Worm (Caenorhabditis elegans) whole organism, young adult: Measurements from ENCODE around the gene rmd-6.

Source experiments
- B0336.3 ChIP-seq: fragments of 200-800 bp; sonication (Bioruptor generic); IDR thresholded peaks from 2 replicates; pipeline ENCODE4 v1.3.6; 2022; ENCODE audit warnings: missing genetic modification characterization, missing compliant biosample characterization
- C06A6.2 ChIP-seq: fragments of 200-800 bp; sonication (Bioruptor generic); conservative IDR thresholded peaks from 2 replicates; pipeline ENCODE4 v1.3.6; 2022; ENCODE audit warnings: missing genetic modification characterization, missing compliant biosample characterization
- F39B2.1 ChIP-seq: fragments of 200-800 bp; sonication (Bioruptor generic); IDR thresholded peaks from 2 replicates; pipeline ENCODE4 v1.3.6; 2022; ENCODE audit warnings: missing genetic modification reagents, missing genetic modification characterization, missing compliant biosample characterization
- F52B5.7 ChIP-seq: sonication (generic microtip); optimal IDR thresholded peaks from 2 replicates; lab custom pipeline; 2016; ENCODE audit warnings: mild to moderate bottlenecking, missing genetic modification characterization, missing compliant biosample characterization
- Y53G8AR.9 ChIP-seq: fragments of 200-800 bp; sonication (Bioruptor generic); conservative IDR thresholded peaks from 2 replicates; pipeline ENCODE4 v1.3.6; 2022; ENCODE audit warnings: missing genetic modification reagents, missing genetic modification characterization, missing compliant biosample characterization
- Y56A3A.18 ChIP-seq: fragments of 200-800 bp; sonication (Bioruptor generic); IDR thresholded peaks from 2 replicates; pipeline ENCODE4 v1.3.6; 2022; ENCODE audit warnings: missing genetic modification reagents, missing genetic modification characterization, missing compliant biosample characterization
- Y67H2A.10 ChIP-seq: fragments of 200-800 bp; sonication (Bioruptor generic); conservative IDR thresholded peaks from 2 replicates; pipeline ENCODE4 v1.3.6; 2022; ENCODE audit warnings: missing genetic modification reagents, missing genetic modification characterization, missing compliant biosample characterization
- Y79H2A.3 ChIP-seq: fragments of 200-800 bp; sonication (Bioruptor generic); conservative IDR thresholded peaks from 2 replicates; pipeline ENCODE4 v1.3.6; 2022; ENCODE audit warnings: missing genetic modification reagents, missing genetic modification characterization, missing compliant biosample characterization
- ZK185.1 ChIP-seq: sonication (generic microtip); optimal IDR thresholded peaks from 2 replicates; lab custom pipeline; 2016; ENCODE audit warnings: mild to moderate bottlenecking, missing genetic modification characterization, missing compliant biosample characterization; ENCODE audit not compliant: poor library complexity, severe bottlenecking
- aptf-3 ChIP-seq: fragments of 200-800 bp; sonication (Bioruptor generic); IDR thresholded peaks from 2 replicates; pipeline ENCODE4 v1.3.6; 2022; ENCODE audit warnings: missing genetic modification characterization, missing compliant biosample characterization
- cebp-1 ChIP-seq, 2 experiments: fragments of 200-800 bp in 1 of 2; sonication (Bioruptor generic) in 1 of 2; sonication (generic microtip) in 1 of 2; IDR thresholded peaks in 1 of 2; optimal IDR thresholded peaks in 1 of 2; 2 replicates each; pipeline versions ENCODE4 v1.3.6 to Lab custom; 2017 to 2022; ENCODE audit warnings: missing compliant biosample characterization in 2 of 2, missing genetic modification characterization in 2 of 2, mild to moderate bottlenecking in 1 of 2, missing genetic modification reagents in 1 of 2, moderate library complexity in 1 of 2
- ceh-40 ChIP-seq: fragments of 200-800 bp; sonication (Bioruptor generic); IDR thresholded peaks from 2 replicates; pipeline ENCODE4 v1.3.6; 2022; ENCODE audit warnings: missing genetic modification characterization, missing compliant biosample characterization
- ceh-91 ChIP-seq: fragments of 200-800 bp; sonication (Bioruptor generic); IDR thresholded peaks from 2 replicates; pipeline ENCODE4 v1.3.6; 2022; ENCODE audit warnings: missing genetic modification reagents, missing genetic modification characterization, missing compliant biosample characterization
- die-1 ChIP-seq: sonication (generic microtip); optimal IDR thresholded peaks from 2 replicates; lab custom pipeline; 2016; ENCODE audit warnings: missing genotype, mild to moderate bottlenecking, missing genetic modification characterization, missing compliant biosample characterization
- ekl-4 ChIP-seq: fragments of 200-800 bp; sonication (Bioruptor generic); IDR thresholded peaks from 2 replicates; pipeline ENCODE4 v1.3.6; 2022; ENCODE audit warnings: missing genetic modification reagents, missing genetic modification characterization, missing compliant biosample characterization
- hlh-26 ChIP-seq: fragments of 200-800 bp; sonication (Bioruptor generic); conservative IDR thresholded peaks from 2 replicates; pipeline ENCODE4 v1.3.6; 2022; ENCODE audit warnings: missing genetic modification reagents, missing genetic modification characterization, missing compliant biosample characterization
- hmg-1.2 ChIP-seq: fragments of 200-800 bp; sonication (Bioruptor generic); IDR thresholded peaks from 2 replicates; pipeline ENCODE4 v1.3.6; 2022; ENCODE audit warnings: missing genetic modification reagents, missing genetic modification characterization, missing compliant biosample characterization
- hrde-1 ChIP-seq: sonication (generic microtip); optimal IDR thresholded peaks from 2 replicates; lab custom pipeline; 2016; ENCODE audit warnings: missing genetic modification characterization, mild to moderate bottlenecking, missing compliant biosample characterization, moderate library complexity, missing genotype, missing genetic modification reagents, borderline replicate concordance
- lag-1 ChIP-seq: fragments of 200-800 bp; sonication (Bioruptor generic); IDR thresholded peaks from 2 replicates; pipeline ENCODE4 v1.3.6; 2022; ENCODE audit warnings: missing genetic modification reagents, missing genetic modification characterization, missing compliant biosample characterization
- let-526 ChIP-seq: fragments of 200-800 bp; sonication (Bioruptor generic); IDR thresholded peaks from 2 replicates; pipeline ENCODE4 v1.3.6; 2022; ENCODE audit warnings: missing genetic modification reagents, missing genetic modification characterization, missing compliant biosample characterization
- madf-3 ChIP-seq: fragments of 200-800 bp; sonication (Bioruptor generic); IDR thresholded peaks from 2 replicates; pipeline ENCODE4 v1.3.6; 2022; ENCODE audit warnings: missing genetic modification reagents, missing genetic modification characterization, missing compliant biosample characterization
- mcd-1 ChIP-seq: fragments of 200-800 bp; sonication (Bioruptor generic); IDR thresholded peaks from 2 replicates; pipeline ENCODE4 v1.3.6; 2022; ENCODE audit warnings: missing genetic modification reagents, missing genetic modification characterization, missing compliant biosample characterization
- nfya-1 ChIP-seq: sonication (generic microtip); optimal IDR thresholded peaks from 2 replicates; lab custom pipeline; 2017; ENCODE audit warnings: antibody characterized with exemption, missing compliant biosample characterization, missing genetic modification characterization, borderline replicate concordance; ENCODE audit not compliant: insufficient read depth
- nfya-2 ChIP-seq: fragments of 200-800 bp; sonication (Bioruptor generic); IDR thresholded peaks from 2 replicates; pipeline ENCODE4 v1.3.6; 2022; ENCODE audit warnings: missing genetic modification reagents, missing genetic modification characterization, missing compliant biosample characterization
- nhr-27 ChIP-seq: fragments of 200-800 bp; sonication (Bioruptor generic); optimal IDR thresholded peaks from 2 replicates; lab custom pipeline; 2018; ENCODE audit warnings: mild to moderate bottlenecking, missing genetic modification characterization, moderate library complexity, missing compliant biosample characterization
- nhr-90 ChIP-seq: sonication (generic microtip); optimal IDR thresholded peaks from 2 replicates; lab custom pipeline; 2016; ENCODE audit warnings: missing genotype, mild to moderate bottlenecking, missing genetic modification characterization, missing compliant biosample characterization
- pha-4 ChIP-seq: fragments of 150-350 bp; sonication (generic microtip); optimal IDR thresholded peaks from 2 replicates; lab custom pipeline; 2014; ENCODE audit warnings: missing biosample characterization, missing genetic modification reagents, missing genetic modification characterization
- repo-1 ChIP-seq: sonication (generic microtip); optimal IDR thresholded peaks from 2 replicates; lab custom pipeline; 2017; ENCODE audit warnings: mild to moderate bottlenecking, missing genetic modification characterization, missing compliant biosample characterization
- sdz-38 ChIP-seq: sonication (generic microtip); optimal IDR thresholded peaks from 2 replicates; lab custom pipeline; 2016; ENCODE audit warnings: missing genotype, missing genetic modification characterization, missing compliant biosample characterization
- snpc-1.1 ChIP-seq: sonication (generic microtip); optimal IDR thresholded peaks from 2 replicates; lab custom pipeline; 2017; ENCODE audit warnings: missing genetic modification characterization, mild to moderate bottlenecking, missing compliant biosample characterization, antibody characterized with exemption, moderate library complexity, missing genotype, missing genetic modification reagents; ENCODE audit not compliant: insufficient read depth
- snpc-1.3 ChIP-seq: sonication (generic microtip); optimal IDR thresholded peaks from 2 replicates; lab custom pipeline; 2017; ENCODE audit warnings: missing genetic modification characterization, mild to moderate bottlenecking, missing compliant biosample characterization, antibody characterized with exemption, moderate library complexity, missing genotype, missing genetic modification reagents; ENCODE audit not compliant: insufficient read depth
- snpc-3.4 ChIP-seq: sonication (generic microtip); optimal IDR thresholded peaks from 2 replicates; lab custom pipeline; 2017; ENCODE audit warnings: missing genetic modification characterization, mild to moderate bottlenecking, missing compliant biosample characterization, antibody characterized with exemption, moderate library complexity, missing genotype, missing genetic modification reagents
- snpc-4 ChIP-seq, 5 experiments: fragments of 150-350 bp in 1 of 5; sonication (generic microtip) in 4 of 5; optimal IDR thresholded peaks; 2 replicates each; lab custom pipeline; 2014 to 2018; ENCODE audit warnings: missing genetic modification characterization in 5 of 5, missing biosample characterization in 3 of 5, antibody characterized with exemption in 2 of 5, mild to moderate bottlenecking in 2 of 5, missing compliant biosample characterization in 2 of 5, missing genotype in 2 of 5, moderate library complexity in 2 of 5, missing genetic modification reagents in 1 of 5
- somi-1 ChIP-seq: fragments of 200-800 bp; sonication (Bioruptor generic); optimal IDR thresholded peaks from 2 replicates; lab custom pipeline; 2018; ENCODE audit warnings: mild to moderate bottlenecking, missing genetic modification characterization, missing compliant biosample characterization
- sptf-2 ChIP-seq: fragments of 200-800 bp; sonication (Bioruptor generic); optimal IDR thresholded peaks from 2 replicates; lab custom pipeline; 2018; ENCODE audit warnings: mild to moderate bottlenecking, missing genetic modification characterization, missing compliant biosample characterization
- tbx-9 ChIP-seq: sonication (generic microtip); optimal IDR thresholded peaks from 2 replicates; lab custom pipeline; 2016; ENCODE audit warnings: borderline replicate concordance, missing genetic modification characterization, inconsistent platforms, missing compliant biosample characterization
- zfh-2 ChIP-seq: fragments of 200-800 bp; sonication (Bioruptor generic); conservative IDR thresholded peaks from 2 replicates; pipeline ENCODE4 v1.3.6; 2022; ENCODE audit warnings: missing genetic modification reagents, missing genetic modification characterization, missing compliant biosample characterization
- ztf-3 ChIP-seq: fragments of 200-800 bp; sonication (Bioruptor generic); optimal IDR thresholded peaks from 2 replicates; lab custom pipeline; 2018; ENCODE audit warnings: mild to moderate bottlenecking, missing genetic modification characterization, missing compliant biosample characterization
- ztf-6 ChIP-seq: fragments of 200-800 bp; sonication (Bioruptor generic); IDR thresholded peaks from 2 replicates; pipeline ENCODE4 v1.3.6; 2022; ENCODE audit warnings: missing genetic modification reagents, missing genetic modification characterization, missing compliant biosample characterization

Gene rmd-6

ce11 chrIV:5083832-5084231 lies 15.2 kb downstream of the rmd-6 start (continued):
- no peak for TF ChIP-seq ztf-6
- no peak for TF ChIP-seq sptf-2 (GFP tag; lab: Kevin White, UChicago)

DNA sequence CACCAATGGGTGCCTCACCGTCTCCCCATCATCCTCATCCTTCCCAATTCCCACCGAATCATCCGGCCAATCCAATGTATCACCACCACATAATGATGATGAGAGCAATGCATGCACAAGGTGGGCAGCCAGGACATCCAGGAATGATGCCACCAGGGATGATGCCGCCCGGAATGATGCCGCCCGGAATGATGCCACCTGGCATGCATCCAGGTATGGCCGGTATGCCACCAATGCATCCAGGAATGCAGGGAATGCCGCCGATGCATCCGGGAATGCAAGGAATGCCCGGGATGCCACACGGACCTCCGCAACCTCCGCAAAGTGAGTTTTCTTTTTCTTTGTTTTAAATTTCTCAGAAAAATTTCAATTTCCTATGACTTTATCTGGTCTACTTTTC lies 17.1 kb downstream of the rmd-6 start:
- TF ChIP-seq snpc-1.3 (tag; lab: Kevin White, UChicago) (no peak), pha-4 (tag; lab: Kevin White, UChicago) (no peak), zfh-2 (GFP tag; lab: Robert Waterston, UW) (peak; percentile 74)

DNA sequence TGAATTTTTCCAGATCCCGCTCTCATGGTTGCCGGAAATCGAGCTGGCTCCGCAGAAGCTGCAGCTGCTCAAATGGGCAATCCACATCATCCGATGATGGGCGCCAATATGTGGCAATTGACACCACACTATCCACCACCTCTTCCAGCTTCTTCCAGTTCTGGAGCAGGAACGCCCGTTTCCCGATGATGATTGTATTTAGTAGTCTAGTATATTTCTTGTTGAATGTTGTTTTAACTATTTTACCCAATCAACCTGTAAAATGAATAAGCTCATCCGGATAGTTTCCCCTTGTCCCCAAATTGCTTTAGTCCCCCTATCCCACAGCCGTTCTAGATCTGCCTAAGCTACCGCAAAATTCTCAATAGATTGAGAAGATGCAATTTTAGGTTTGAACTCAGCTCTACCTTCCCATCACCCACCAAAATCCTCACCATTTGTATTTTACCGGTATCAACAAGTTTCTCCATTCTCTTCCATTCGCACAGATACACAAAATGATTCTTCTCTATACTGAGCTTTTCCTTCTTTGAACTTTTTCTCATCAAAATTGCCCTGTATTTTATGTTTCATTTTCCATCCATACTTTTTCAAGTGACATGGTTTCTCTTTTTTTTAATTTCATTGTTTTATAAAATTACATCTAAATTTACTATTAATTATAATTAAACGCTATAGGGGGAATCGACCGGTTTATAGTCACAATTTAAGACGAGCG lies 17.8 kb downstream of the rmd-6 start:
- peak; percentile 3 for TF ChIP-seq F52B5.7
- TF ChIP-seq ceh-40 (GFP tag; lab: Robert Waterston, UW) = 0 out of 2 replicates have a peak, but pooled peaks have one; percentile 19
- peak; percentile 29 for TF ChIP-seq nhr-90 (tag; lab: Kevin White, UChicago)
- peak; percentile 33 for TF ChIP-seq hrde-1 (tag; lab: Kevin White, UChicago)
- TF ChIP-seq C06A6.2 (GFP tag; lab: Robert Waterston, UW) = peak; percentile 37; the same call in 1 of the 2 replicates
- TF ChIP-seq madf-3 = peak; percentile 51; the same call in 1 of the 2 replicates
- TF ChIP-seq repo-1 = peak; percentile 74
- TF ChIP-seq somi-1 (GFP tag; lab: Kevin White, UChicago) = no peak
- TF ChIP-seq lag-1 = no peak
- no peak for TF ChIP-seq cebp-1 (GFP tag; IDR thresholded peaks at IDR 0.05; lab: Robert Waterston, UW)
- peak; percentile 3 for TF ChIP-seq cebp-1 (tag; optimal IDR thresholded peaks at IDR 0.05; lab: Kevin White, UChicago)
- TF ChIP-seq snpc-3.4 (tag; lab: Kevin White, UChicago) = peak; percentile 27
- peak; percentile 16; the same call in 1 of the 2 replicates for TF ChIP-seq Y56A3A.18 (GFP tag; lab: Robert Waterston, UW)
- peak; percentile 34; the same call in 1 of the 2 replicates for TF ChIP-seq ekl-4 (GFP tag; lab: Robert Waterston, UW)
- no peak for TF ChIP-seq die-1 (tag; lab: Kevin White, UChicago)
- TF ChIP-seq ZK185.1 (tag; lab: Kevin White, UChicago) = peak; percentile 72
- no peak for TF ChIP-seq Y79H2A.3 (GFP tag; lab: Robert Waterston, UW)
- TF ChIP-seq aptf-3 (GFP tag; lab: Robert Waterston, UW) = 0 out of 2 replicates have a peak, but pooled peaks have one; percentile 15
- peak; percentile 29 for TF ChIP-seq snpc-1.1 (tag; lab: Kevin White, UChicago)
- TF ChIP-seq snpc-4 (GFP tag; optimal IDR thresholded peaks at IDR 0.05; lab: Kevin White, UChicago) = no peak
- peak in 2 of 4 experiments; percentile 12 to 63 for TF ChIP-seq snpc-4 (tag; optimal IDR thresholded peaks at IDR 0.05; lab: Kevin White, UChicago)

DNA sequence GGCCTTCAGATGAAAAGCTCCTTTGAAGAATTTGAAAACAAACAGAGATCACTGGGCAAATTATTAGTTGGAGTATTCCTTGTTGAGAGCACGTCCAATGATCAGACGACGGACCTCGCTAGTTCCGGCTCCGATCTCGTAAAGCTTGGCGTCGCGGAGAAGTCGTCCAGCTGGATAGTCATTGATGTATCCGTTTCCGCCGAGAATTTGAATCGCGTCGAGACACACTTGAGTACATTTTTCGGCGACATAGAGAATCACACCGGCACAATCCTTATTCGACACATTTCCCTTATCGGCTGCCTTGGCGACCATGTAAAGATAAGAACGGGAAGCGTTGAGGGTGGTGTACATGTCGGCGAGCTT lies 18.3 kb downstream of the rmd-6 start:
- TF ChIP-seq mcd-1 (GFP tag; lab: Robert Waterston, UW) (0 out of 2 replicates have a peak, but pooled peaks have one; percentile 24), hmg-1.2 (GFP tag; lab: Robert Waterston, UW) (no peak), nhr-27 (no peak), let-526 (no peak), lag-1 (no peak), F39B2.1 (GFP tag; lab: Robert Waterston, UW) (no peak), C06A6.2 (GFP tag; lab: Robert Waterston, UW) (0 out of 2 replicates have a peak, but pooled peaks have one; percentile 8), nfya-1 (tag; lab: Kevin White, UChicago) (no peak), ceh-91 (no peak), hlh-26 (no peak), sdz-38 (tag; lab: Kevin White, UChicago) (no peak), ztf-3 (no peak), Y53G8AR.9 (GFP tag; lab: Robert Waterston, UW) (peak; percentile 18), nfya-2 (GFP tag; lab: Robert Waterston, UW) (no peak), tbx-9 (no peak), Y79H2A.3 (GFP tag; lab: Robert Waterston, UW) (no peak), Y67H2A.10 (no peak), snpc-4 (GFP tag; optimal IDR thresholded peaks at IDR 0.05; lab: Kevin White, UChicago) (no peak), snpc-4 (tag; optimal IDR thresholded peaks at IDR 0.05; lab: Kevin White, UChicago) (peak in 1 of 4 experiments; percentile 9), B0336.3 (GFP tag; lab: Robert Waterston, UW) (peak; percentile 59; the same call in 1 of the 2 replicates), snpc-3.4 (tag; lab: Kevin White, UChicago) (no peak)
